Worm (Caenorhabditis elegans): ENCODE measurements around the gene cyp-35B2.

The cyp-35B2 gene

ce11 chrV:3945053-3945452 lies 3.1 kb downstream of the cyp-35B2 start, which contains the start of gene cyp-35B3:
Gene cyp-35B3, plus strand, starts transcription at chrV:3945353.
- no peak for TF ChIP-seq ref-1 (GFP tag; conservative IDR thresholded peaks at IDR 0.05)
- no peak for TF ChIP-seq tab-1 (GFP tag; IDR thresholded peaks at IDR 0.05)
- TF ChIP-seq cog-1 (tag; optimal IDR thresholded peaks at IDR 0.05), result no peak
- no peak for TF ChIP-seq klf-2 (GFP tag; conservative IDR thresholded peaks at IDR 0.05)
- TF ChIP-seq ztf-29 (GFP tag; IDR thresholded peaks at IDR 0.05), result no peak
- TF ChIP-seq ztf-23 (GFP tag; IDR thresholded peaks at IDR 0.05), result no peak
- no peak for TF ChIP-seq T22C8.4 (GFP tag; IDR thresholded peaks at IDR 0.05)
- no peak for TF ChIP-seq flt-1 (GFP tag; IDR thresholded peaks at IDR 0.05)
- no peak for TF ChIP-seq med-1 (GFP tag; optimal IDR thresholded peaks at IDR 0.05; ENCODE audit: insufficient read depth)

ce11 chrV:3949723-3950122 lies 7.8 kb downstream of the cyp-35B2 start, which contains the start of gene dach-1:
Gene dach-1, plus strand, starts transcription at chrV:3950023.
- TF ChIP-seq T22C8.4 (GFP tag; IDR thresholded peaks at IDR 0.05) (no peak), klf-2 (GFP tag; conservative IDR thresholded peaks at IDR 0.05) (no peak), ztf-29 (GFP tag; IDR thresholded peaks at IDR 0.05) (no peak), flt-1 (GFP tag; IDR thresholded peaks at IDR 0.05) (no peak), ref-1 (GFP tag; conservative IDR thresholded peaks at IDR 0.05) (no peak), tab-1 (GFP tag; IDR thresholded peaks at IDR 0.05) (no peak), cog-1 (tag; optimal IDR thresholded peaks at IDR 0.05) (no peak), med-1 (GFP tag; optimal IDR thresholded peaks at IDR 0.05; ENCODE audit: insufficient read depth) (no peak), ztf-23 (GFP tag; IDR thresholded peaks at IDR 0.05) (no peak)

- no peak for TF ChIP-seq ref-1 (GFP tag; conservative IDR thresholded peaks at IDR 0.05)
- TF ChIP-seq klf-2 (GFP tag; conservative IDR thresholded peaks at IDR 0.05), result no peak
- TF ChIP-seq flt-1 (GFP tag; IDR thresholded peaks at IDR 0.05), result no peak
- TF ChIP-seq ztf-29 (GFP tag; IDR thresholded peaks at IDR 0.05), result no peak
- TF ChIP-seq T22C8.4 (GFP tag; IDR thresholded peaks at IDR 0.05), result no peak
- TF ChIP-seq tab-1 (GFP tag; IDR thresholded peaks at IDR 0.05), result no peak
- TF ChIP-seq cog-1 (tag; optimal IDR thresholded peaks at IDR 0.05), result no peak
- TF ChIP-seq ztf-23 (GFP tag; IDR thresholded peaks at IDR 0.05), result no peak
- no peak for TF ChIP-seq med-1 (GFP tag; optimal IDR thresholded peaks at IDR 0.05; ENCODE audit: insufficient read depth)
These were observed 11.8 kb downstream of the cyp-35B2 start, which contains the start of gene str-247 for ce11 chrV:3953739-3954138. Gene str-247, plus strand, starts transcription at chrV:3954039.

ce11 chrV:3957608-3958007 lies 15.6 kb downstream of the cyp-35B2 start, which contains the start of gene cyp-34A5:
Gene cyp-34A5, minus strand, starts transcription at chrV:3957708.
- no peak for TF ChIP-seq med-1 (GFP tag; optimal IDR thresholded peaks at IDR 0.05; ENCODE audit: insufficient read depth)
- no peak for TF ChIP-seq cog-1 (tag; optimal IDR thresholded peaks at IDR 0.05)
- TF ChIP-seq ztf-29 (GFP tag; IDR thresholded peaks at IDR 0.05), result no peak
- no peak for TF ChIP-seq flt-1 (GFP tag; IDR thresholded peaks at IDR 0.05)
- no peak for TF ChIP-seq ztf-23 (GFP tag; IDR thresholded peaks at IDR 0.05)
- no peak for TF ChIP-seq ref-1 (GFP tag; conservative IDR thresholded peaks at IDR 0.05)
- no peak for TF ChIP-seq T22C8.4 (GFP tag; IDR thresholded peaks at IDR 0.05)
- TF ChIP-seq klf-2 (GFP tag; conservative IDR thresholded peaks at IDR 0.05), result no peak
- no peak for TF ChIP-seq tab-1 (GFP tag; IDR thresholded peaks at IDR 0.05)

- TF ChIP-seq ztf-29 (GFP tag; IDR thresholded peaks at IDR 0.05) (no peak), med-1 (GFP tag; optimal IDR thresholded peaks at IDR 0.05; ENCODE audit: insufficient read depth) (no peak), T22C8.4 (GFP tag; IDR thresholded peaks at IDR 0.05) (no peak), ref-1 (GFP tag; conservative IDR thresholded peaks at IDR 0.05) (no peak), tab-1 (GFP tag; IDR thresholded peaks at IDR 0.05) (no peak), ztf-23 (GFP tag; IDR thresholded peaks at IDR 0.05) (no peak), klf-2 (GFP tag; conservative IDR thresholded peaks at IDR 0.05) (no peak), flt-1 (GFP tag; IDR thresholded peaks at IDR 0.05) (no peak), cog-1 (tag; optimal IDR thresholded peaks at IDR 0.05) (no peak)
These were observed 19.3 kb downstream of the cyp-35B2 start, which contains the start of gene cyp-34A6 for ce11 chrV:3961235-3961634. Gene cyp-34A6, minus strand, starts transcription at chrV:3961335.

- TF ChIP-seq flt-1 (GFP tag; IDR thresholded peaks at IDR 0.05), result no peak
- no peak for TF ChIP-seq T22C8.4 (GFP tag; IDR thresholded peaks at IDR 0.05)
- TF ChIP-seq cog-1 (tag; optimal IDR thresholded peaks at IDR 0.05), result no peak
- no peak for TF ChIP-seq med-1 (GFP tag; optimal IDR thresholded peaks at IDR 0.05; ENCODE audit: insufficient read depth)
These were observed 21.8 kb downstream of the cyp-35B2 start, which contains the start of gene cyp-34A7 for ce11 chrV:3963715-3964114. Gene cyp-34A7, minus strand, starts transcription at chrV:3963815.

ce11 chrV:3967762-3968161 lies 25.8 kb downstream of the cyp-35B2 start, which contains the start of gene cyp-34A8:
Gene cyp-34A8, minus strand, starts transcription at chrV:3967823.
- TF ChIP-seq klf-2 (GFP tag; conservative IDR thresholded peaks at IDR 0.05), result no peak
- TF ChIP-seq ztf-23 (GFP tag; IDR thresholded peaks at IDR 0.05), result no peak
- TF ChIP-seq ztf-29 (GFP tag; IDR thresholded peaks at IDR 0.05), result no peak
- TF ChIP-seq med-1 (GFP tag; optimal IDR thresholded peaks at IDR 0.05; ENCODE audit: insufficient read depth), result no peak
- TF ChIP-seq ref-1 (GFP tag; conservative IDR thresholded peaks at IDR 0.05), result no peak
- TF ChIP-seq cog-1 (tag; optimal IDR thresholded peaks at IDR 0.05), result no peak
- TF ChIP-seq flt-1 (GFP tag; IDR thresholded peaks at IDR 0.05), result no peak
- TF ChIP-seq tab-1 (GFP tag; IDR thresholded peaks at IDR 0.05), result no peak
- no peak for TF ChIP-seq T22C8.4 (GFP tag; IDR thresholded peaks at IDR 0.05)

ce11 chrV:3968929-3969328 lies 27.0 kb downstream of the cyp-35B2 start:
- no peak for TF ChIP-seq med-1 (GFP tag; optimal IDR thresholded peaks at IDR 0.05; ENCODE audit: insufficient read depth)
- TF ChIP-seq klf-2 (GFP tag; conservative IDR thresholded peaks at IDR 0.05), result no peak
- TF ChIP-seq flt-1 (GFP tag; IDR thresholded peaks at IDR 0.05), result no peak
- no peak for TF ChIP-seq tab-1 (GFP tag; IDR thresholded peaks at IDR 0.05)
- no peak for TF ChIP-seq T22C8.4 (GFP tag; IDR thresholded peaks at IDR 0.05)
- no peak for TF ChIP-seq ztf-23 (GFP tag; IDR thresholded peaks at IDR 0.05)
- TF ChIP-seq cog-1 (tag; optimal IDR thresholded peaks at IDR 0.05), result no peak
- no peak for TF ChIP-seq ref-1 (GFP tag; conservative IDR thresholded peaks at IDR 0.05)
- no peak for TF ChIP-seq ztf-29 (GFP tag; IDR thresholded peaks at IDR 0.05)

- no peak for TF ChIP-seq cog-1 (tag; optimal IDR thresholded peaks at IDR 0.05)
- no peak for TF ChIP-seq ztf-29 (GFP tag; IDR thresholded peaks at IDR 0.05)
- no peak for TF ChIP-seq med-1 (GFP tag; optimal IDR thresholded peaks at IDR 0.05; ENCODE audit: insufficient read depth)
- no peak for TF ChIP-seq T22C8.4 (GFP tag; IDR thresholded peaks at IDR 0.05)
- TF ChIP-seq ref-1 (GFP tag; conservative IDR thresholded peaks at IDR 0.05), result no peak
- no peak for TF ChIP-seq flt-1 (GFP tag; IDR thresholded peaks at IDR 0.05)
- TF ChIP-seq klf-2 (GFP tag; conservative IDR thresholded peaks at IDR 0.05), result no peak
- TF ChIP-seq tab-1 (GFP tag; IDR thresholded peaks at IDR 0.05), result no peak
- TF ChIP-seq ztf-23 (GFP tag; IDR thresholded peaks at IDR 0.05), result no peak
These were observed 27.7 kb downstream of the cyp-35B2 start for ce11 chrV:3969664-3970063.
